Worm (Caenorhabditis elegans) whole organism, young adult: Measurements from ENCODE around the gene ceh-28.

Source experiments
- F57A8.1 ChIP-seq: fragments of 200-800 bp; sonication (Bioruptor generic); optimal IDR thresholded peaks from 2 replicates; lab custom pipeline; 2018; ENCODE audit warnings: mild to moderate bottlenecking, missing genetic modification characterization, moderate library complexity, missing compliant biosample characterization
- Y95B8A.8 ChIP-seq: fragments of 200-800 bp; sonication (Bioruptor generic); IDR thresholded peaks from 2 replicates; pipeline ENCODE4 v1.3.6; 2022; ENCODE audit warnings: missing genetic modification reagents, missing genetic modification characterization, missing compliant biosample characterization
- ccch-3 ChIP-seq: fragments of 200-800 bp; sonication (Bioruptor generic); optimal IDR thresholded peaks from 2 replicates; lab custom pipeline; 2018; ENCODE audit warnings: mild to moderate bottlenecking, missing genetic modification characterization, missing compliant biosample characterization
- ceh-58 ChIP-seq: fragments of 200-800 bp; sonication (Bioruptor generic); IDR thresholded peaks from 2 replicates; pipeline ENCODE4 v1.3.6; 2022; ENCODE audit warnings: missing genetic modification characterization, missing compliant biosample characterization
- hmg-20 ChIP-seq: fragments of 200-800 bp; sonication (Bioruptor generic); IDR thresholded peaks from 2 replicates; pipeline ENCODE4 v1.3.6; 2022; ENCODE audit warnings: missing genetic modification reagents, missing genetic modification characterization, missing compliant biosample characterization
- lin-40 ChIP-seq: sonication (generic microtip); optimal IDR thresholded peaks from 2 replicates; lab custom pipeline; 2016; ENCODE audit warnings: missing genetic modification characterization, mild to moderate bottlenecking, missing compliant biosample characterization, missing genotype, missing genetic modification reagents
- mel-28 ChIP-seq: sonication (generic microtip); optimal IDR thresholded peaks from 2 replicates; lab custom pipeline; 2016; ENCODE audit warnings: borderline replicate concordance, mild to moderate bottlenecking, missing genetic modification characterization, missing compliant biosample characterization
- nhr-90 ChIP-seq: sonication (generic microtip); optimal IDR thresholded peaks from 2 replicates; lab custom pipeline; 2016; ENCODE audit warnings: missing genotype, mild to moderate bottlenecking, missing genetic modification characterization, missing compliant biosample characterization
- pha-4 ChIP-seq: fragments of 150-350 bp; sonication (generic microtip); optimal IDR thresholded peaks from 2 replicates; lab custom pipeline; 2014; ENCODE audit warnings: missing biosample characterization, missing genetic modification reagents, missing genetic modification characterization
- unc-62 ChIP-seq: fragments of 150-350 bp; optimal IDR thresholded peaks from 2 replicates; lab custom pipeline; 2014; ENCODE audit warnings: missing biosample characterization, missing genetic modification reagents, missing genetic modification characterization
- ztf-26 ChIP-seq: sonication (generic microtip); optimal IDR thresholded peaks from 2 replicates; lab custom pipeline; 2017; ENCODE audit warnings: missing genetic modification characterization, missing compliant biosample characterization
- ztf-28 ChIP-seq: fragments of 200-800 bp; sonication (Bioruptor generic); IDR thresholded peaks from 2 replicates; pipeline ENCODE4 v1.3.6; 2022; ENCODE audit warnings: missing genetic modification reagents, missing genetic modification characterization, missing compliant biosample characterization

DNA sequence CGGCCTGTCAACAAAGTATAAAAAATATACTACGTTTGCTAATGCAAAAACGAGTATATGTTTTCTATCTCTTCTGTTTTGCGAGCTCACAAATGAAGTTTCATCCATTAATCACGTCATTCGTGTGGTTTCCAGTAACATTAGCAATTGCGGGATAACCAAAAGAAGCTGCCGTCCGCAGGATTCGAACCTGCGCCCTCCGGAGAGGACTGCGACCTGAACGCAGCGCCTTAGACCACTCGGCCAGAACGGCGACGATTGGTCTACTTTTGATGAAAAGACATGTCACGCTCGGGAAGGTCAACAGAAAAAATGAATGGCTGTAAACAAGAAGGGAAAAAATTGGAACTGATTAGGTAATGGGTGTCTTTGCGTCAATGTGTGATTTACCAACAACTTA lies 35.7 kb upstream of the ceh-28 start:
- no peak for TF ChIP-seq pha-4
- no peak for TF ChIP-seq mel-28 (tag; lab: Kevin White, UChicago)
- TF ChIP-seq ztf-28, result 0 out of 2 replicates have a peak, but pooled peaks have one; percentile 29
- no peak for TF ChIP-seq F57A8.1 (GFP tag; lab: Kevin White, UChicago)
- peak; percentile 56 for TF ChIP-seq lin-40 (tag; lab: Kevin White, UChicago)
- TF ChIP-seq ceh-58 (GFP tag; lab: Robert Waterston, UW), result no peak
- TF ChIP-seq hmg-20 (GFP tag; lab: Robert Waterston, UW), result 0 out of 2 replicates have a peak, but pooled peaks have one; percentile 44
- peak; percentile 39; the same call in 1 of the 2 replicates for TF ChIP-seq Y95B8A.8 (GFP tag; lab: Robert Waterston, UW)
- no peak for TF ChIP-seq ccch-3 (GFP tag; lab: Kevin White, UChicago)
- peak; percentile 83 for TF ChIP-seq nhr-90 (tag; lab: Kevin White, UChicago)
- TF ChIP-seq ztf-26 (tag; lab: Kevin White, UChicago), result no peak
- no peak for TF ChIP-seq unc-62 (GFP tag; lab: Kevin White, UChicago)
